Fruit fly (Drosophila melanogaster) whole organism, embryonic: ENCODE measurements around the gene Mrp5.

Experiments used
- CG17361 ChIP-seq: fragments of 200-800 bp; sonication (Bioruptor generic); IDR thresholded peaks from 3 replicates; pipeline ENCODE4 v1.3.6; 2022; ENCODE audit warnings: missing biosample characterization, missing genetic modification characterization
- Lpt ChIP-seq: fragments of >200 bp; optimal IDR thresholded peaks from 2 replicates; lab custom pipeline; 2018; ENCODE audit warnings: missing biosample characterization, missing genetic modification characterization
- tap ChIP-seq: fragments of 200-800 bp; optimal IDR thresholded peaks from 3 replicates; lab custom pipeline; 2019; ENCODE audit warnings: missing biosample characterization, mild to moderate bottlenecking, missing genetic modification characterization, moderate library complexity

- TF ChIP-seq Lpt (GFP tag; lab: Kevin White, UChicago) (no peak), tap (tag; lab: Kevin White, UChicago) (no peak), CG17361 (GFP tag; lab: Robert Waterston, UW) (no peak)
Observed at dm6 chr3R:19858944-19859343, 16.5 kb downstream of the Mrp5 start.
